Fruit fly (Drosophila melanogaster): ENCODE data around the gene Dip-C.

The Dip-C gene

dm6 chr3R:12422379-12422975, 8.9 kb upstream of the Dip-C start, which contains the start of the genes Scgbeta and CG17202 (continued):
- TF ChIP-seq Ssrp (tag; optimal IDR thresholded peaks at IDR 0.05), result no peak
- TF ChIP-seq CG9797 (GFP tag; optimal IDR thresholded peaks at IDR 0.05), result peak; percentile 79
- TF ChIP-seq slou (GFP tag; optimal IDR thresholded peaks at IDR 0.05), result no peak
- TF ChIP-seq BEAF-32 (GFP tag; optimal IDR thresholded peaks at IDR 0.05), result peak; percentile 37
- TF ChIP-seq CG6765 (GFP tag; optimal IDR thresholded peaks at IDR 0.05), result no peak
- no peak for TF ChIP-seq Dip2 (GFP tag; IDR thresholded peaks at IDR 0.05)
- no peak for TF ChIP-seq run (tag; optimal IDR thresholded peaks at IDR 0.05)
- no peak for TF ChIP-seq CG5953 (GFP tag; IDR thresholded peaks at IDR 0.05)
- peak; percentile 59 for TF ChIP-seq YL-1 (GFP tag; optimal IDR thresholded peaks at IDR 0.05)
- TF ChIP-seq CG31441 (GFP tag; IDR thresholded peaks at IDR 0.05), result no peak
- TF ChIP-seq CG10543 (GFP tag; optimal IDR thresholded peaks at IDR 0.05), result no peak
- no peak for TF ChIP-seq CG6654 (GFP tag; optimal IDR thresholded peaks at IDR 0.05)
- TF ChIP-seq H15 (GFP tag; IDR thresholded peaks at IDR 0.05), result no peak
- TF ChIP-seq CG16815 (GFP tag; optimal IDR thresholded peaks at IDR 0.05), result no peak
- TF ChIP-seq slbo (GFP tag; IDR thresholded peaks at IDR 0.05), result no peak
- TF ChIP-seq crol (GFP tag; IDR thresholded peaks at IDR 0.05), result no peak
- no peak for TF ChIP-seq CG8924 (tag; optimal IDR thresholded peaks at IDR 0.05)
- no peak for TF ChIP-seq CG12104 (GFP tag; optimal IDR thresholded peaks at IDR 0.05)
- no peak for TF ChIP-seq CG6689 (GFP tag; IDR thresholded peaks at IDR 0.05)
- TF ChIP-seq CG34224 (GFP tag; IDR thresholded peaks at IDR 0.05; ENCODE audit: partially characterized antibody), result no peak
- peak; percentile 7 for TF ChIP-seq Bteb2 (GFP tag; optimal IDR thresholded peaks at IDR 0.05)
- no peak for TF ChIP-seq trh (GFP tag; optimal IDR thresholded peaks at IDR 0.05)
- TF ChIP-seq Fer3 (tag; optimal IDR thresholded peaks at IDR 0.05), result no peak
- no peak for TF ChIP-seq maf-S (GFP tag; optimal IDR thresholded peaks at IDR 0.05)
- TF ChIP-seq corto (GFP tag; optimal IDR thresholded peaks at IDR 0.05), result no peak
- TF ChIP-seq CG7987 (GFP tag; optimal IDR thresholded peaks at IDR 0.05), result no peak
- TF ChIP-seq CG4730 (GFP tag; IDR thresholded peaks at IDR 0.05), result no peak
- TF ChIP-seq Dp (GFP tag; optimal IDR thresholded peaks at IDR 0.05), result peak; percentile 66
- peak; percentile 84 for TF ChIP-seq CG4617 (GFP tag; optimal IDR thresholded peaks at IDR 0.05; ENCODE audit: borderline replicate concordance)
- TF ChIP-seq CG6854 (GFP tag; optimal IDR thresholded peaks at IDR 0.05), result no peak
- peak; percentile 85 for TF ChIP-seq Myb (GFP tag; optimal IDR thresholded peaks at IDR 0.05)
- no peak for TF ChIP-seq Antp (GFP tag; optimal IDR thresholded peaks at IDR 0.05)
- no peak for TF ChIP-seq Ravus (GFP tag; IDR thresholded peaks at IDR 0.05)
- TF ChIP-seq gcm2 (GFP tag; optimal IDR thresholded peaks at IDR 0.05), result no peak
- TF ChIP-seq Nf-YB (GFP tag; optimal IDR thresholded peaks at IDR 0.05), result no peak
- no peak for TF ChIP-seq CG17568 (GFP tag; optimal IDR thresholded peaks at IDR 0.05)
- no peak for TF ChIP-seq CG7556 (GFP tag; optimal IDR thresholded peaks at IDR 0.05)
- peak; percentile 35; the same call in 1 of the 2 replicates for TF ChIP-seq CG14014 (GFP tag; IDR thresholded peaks at IDR 0.05)
- TF ChIP-seq CG8281 (tag; optimal IDR thresholded peaks at IDR 0.05), result no peak
- TF ChIP-seq CG8944 (GFP tag; optimal IDR thresholded peaks at IDR 0.05), result peak; percentile 25
- no peak for TF ChIP-seq prd (optimal IDR thresholded peaks at IDR 0.05)
- no peak for TF ChIP-seq prd (GFP tag; IDR thresholded peaks at IDR 0.05)
- TF ChIP-seq NC2β (GFP tag; optimal IDR thresholded peaks at IDR 0.05), result no peak
- TF ChIP-seq CG11085 (GFP tag; IDR thresholded peaks at IDR 0.05), result no peak
- TF ChIP-seq eve (GFP tag; optimal IDR thresholded peaks at IDR 0.05), result no peak
- no peak for TF ChIP-seq Oli (tag; optimal IDR thresholded peaks at IDR 0.05)
- TF ChIP-seq ash1 (GFP tag; optimal IDR thresholded peaks at IDR 0.05), result no peak
- no peak for TF ChIP-seq CG14050 (GFP tag; IDR thresholded peaks at IDR 0.05)
- no peak for TF ChIP-seq zen2 (GFP tag; IDR thresholded peaks at IDR 0.05; ENCODE audit: partially characterized antibody)
- no peak for TF ChIP-seq CG2875 (GFP tag; optimal IDR thresholded peaks at IDR 0.05)
- TF ChIP-seq pros (GFP tag; optimal IDR thresholded peaks at IDR 0.05), result no peak
